Fruit fly (Drosophila melanogaster) whole organism, embryonic: Measurements from ENCODE around the gene CG14302.

Experiments used
- CG10274 ChIP-seq: fragments of 200-800 bp; sonication (Bioruptor generic); optimal IDR thresholded peaks from 3 replicates; lab custom pipeline; 2017; ENCODE audit warnings: missing biosample characterization, mild to moderate bottlenecking, missing genetic modification characterization
- CG10366 ChIP-seq: fragments of 200-800 bp; sonication (Bioruptor generic); IDR thresholded peaks from 2 replicates; pipeline ENCODE4 v1.3.6; 2022; ENCODE audit warnings: missing biosample characterization, missing genetic modification characterization
- CG10462 ChIP-seq: fragments of 200-800 bp; sonication (Bioruptor generic); optimal IDR thresholded peaks from 2 replicates; lab custom pipeline; 2016; ENCODE audit warnings: missing biosample characterization, missing genetic modification characterization
- CG11085 ChIP-seq: fragments of 200-800 bp; sonication (Bioruptor generic); IDR thresholded peaks from 2 replicates; pipeline ENCODE4 v1.3.6; 2022; ENCODE audit warnings: missing biosample characterization, missing genetic modification characterization
- CG11456 ChIP-seq: fragments of 200-800 bp; sonication (Bioruptor generic); IDR thresholded peaks from 3 replicates; pipeline ENCODE4 v1.3.6; 2022; ENCODE audit warnings: missing biosample characterization, missing genetic modification characterization
- CG12155 ChIP-seq: fragments of 200-800 bp; sonication (Bioruptor generic); optimal IDR thresholded peaks from 3 replicates; lab custom pipeline; 2016; ENCODE audit warnings: missing biosample characterization, missing genetic modification characterization
- CG1233 ChIP-seq: fragments of 200-800 bp; sonication (Bioruptor generic); optimal IDR thresholded peaks from 4 replicates; lab custom pipeline; 2018; ENCODE audit warnings: missing biosample characterization, mild to moderate bottlenecking, missing genetic modification characterization
- CG15514 ChIP-seq: fragments of 200-800 bp; sonication (Bioruptor generic); optimal IDR thresholded peaks from 3 replicates; lab custom pipeline; 2017; ENCODE audit warnings: missing biosample characterization, missing genetic modification characterization, mild to moderate bottlenecking, moderate library complexity, missing genetic modification reagents
- CG1602 ChIP-seq: fragments of 200-800 bp; sonication (Bioruptor generic); optimal IDR thresholded peaks from 3 replicates; lab custom pipeline; 2016; ENCODE audit warnings: missing biosample characterization, missing genetic modification characterization
- CG1603 ChIP-seq: fragments of 200-800 bp; sonication (Bioruptor generic); optimal IDR thresholded peaks from 2 replicates; lab custom pipeline; 2019; ENCODE audit warnings: missing biosample characterization, mild to moderate bottlenecking, missing genetic modification characterization, moderate library complexity
- CG18764 ChIP-seq: fragments of 200-800 bp; sonication (Bioruptor generic); optimal IDR thresholded peaks from 3 replicates; lab custom pipeline; 2016; ENCODE audit warnings: missing biosample characterization, missing genetic modification characterization
- CG2678 ChIP-seq: fragments of 200-800 bp; sonication (Bioruptor generic); optimal IDR thresholded peaks from 3 replicates; lab custom pipeline; 2019; ENCODE audit warnings: missing biosample characterization, mild to moderate bottlenecking, missing genetic modification characterization, moderate library complexity
- CG33557 ChIP-seq: fragments of 200-800 bp; sonication (Bioruptor generic); optimal IDR thresholded peaks from 2 replicates; lab custom pipeline; 2019; ENCODE audit warnings: missing biosample characterization, mild to moderate bottlenecking, missing genetic modification characterization, moderate library complexity
- CG3838 ChIP-seq: fragments of 200-800 bp; sonication (Bioruptor generic); optimal IDR thresholded peaks from 3 replicates; lab custom pipeline; 2016; ENCODE audit warnings: missing biosample characterization, missing genetic modification characterization
- CG4282 ChIP-seq: fragments of 200-800 bp; sonication (Bioruptor generic); optimal IDR thresholded peaks from 2 replicates; lab custom pipeline; 2016; ENCODE audit warnings: missing biosample characterization, missing genetic modification characterization
- CG4820 ChIP-seq: fragments of 200-800 bp; sonication (Bioruptor generic); optimal IDR thresholded peaks from 3 replicates; lab custom pipeline; 2016; ENCODE audit warnings: missing biosample characterization, missing genetic modification characterization
- CG6254 ChIP-seq: fragments of 200-800 bp; sonication (Bioruptor generic); optimal IDR thresholded peaks from 3 replicates; lab custom pipeline; 2017; ENCODE audit warnings: mild to moderate bottlenecking, missing biosample characterization, missing genetic modification reagents, missing genetic modification characterization
- CG6813 ChIP-seq: fragments of 200-800 bp; sonication (Bioruptor generic); optimal IDR thresholded peaks from 2 replicates; lab custom pipeline; 2017; ENCODE audit warnings: missing biosample characterization, missing genetic modification characterization, mild to moderate bottlenecking, moderate library complexity, missing genetic modification reagents
- CG7963 ChIP-seq: fragments of 200-800 bp; sonication (Bioruptor generic); IDR thresholded peaks from 3 replicates; pipeline ENCODE4 v1.3.6; 2022; ENCODE audit warnings: missing biosample characterization, missing genetic modification characterization; ENCODE audit not compliant: partially characterized antibody
- CG9215 ChIP-seq: fragments of 200-800 bp; sonication (Bioruptor generic); IDR thresholded peaks from 2 replicates; pipeline ENCODE4 v1.3.6; 2022; ENCODE audit warnings: missing biosample characterization, missing genetic modification characterization
- CG9817 ChIP-seq: fragments of 200-800 bp; sonication (Bioruptor generic); optimal IDR thresholded peaks from 2 replicates; lab custom pipeline; 2018; ENCODE audit warnings: missing biosample characterization, mild to moderate bottlenecking, missing genetic modification characterization, moderate library complexity
- CHES-1-like ChIP-seq: fragments of 200-800 bp; sonication (Bioruptor generic); optimal IDR thresholded peaks from 2 replicates; lab custom pipeline; 2016; ENCODE audit warnings: missing biosample characterization, missing genetic modification characterization
- D ChIP-seq, 2 experiments: fragments of 200-800 bp in 1 of 2; fragments of >200 bp in 1 of 2; sonication (Bioruptor generic) in 1 of 2; optimal IDR thresholded peaks; 2 replicates in 1 of 2; 3 replicates in 1 of 2; lab custom pipeline; 2017; ENCODE audit warnings: mild to moderate bottlenecking in 1 of 2, missing biosample characterization in 1 of 2, missing genetic modification characterization in 1 of 2, missing genetic modification reagents in 1 of 2
- Dp ChIP-seq: fragments of 200-800 bp; sonication (Bioruptor generic); optimal IDR thresholded peaks from 2 replicates; lab custom pipeline; 2018; ENCODE audit warnings: missing biosample characterization, mild to moderate bottlenecking, missing genetic modification characterization, moderate library complexity
- Dref ChIP-seq: fragments of 200-800 bp; sonication (Bioruptor generic); IDR thresholded peaks from 2 replicates; pipeline ENCODE4 v1.3.6; 2022; ENCODE audit warnings: missing biosample characterization, missing genetic modification characterization
- Drgx ChIP-seq: fragments of 200-800 bp; sonication (Bioruptor generic); IDR thresholded peaks from 2 replicates; pipeline ENCODE4 v1.3.6; 2022; ENCODE audit warnings: missing biosample characterization, missing genetic modification characterization
- Fer2 ChIP-seq: fragments of 200-800 bp; sonication (Bioruptor generic); optimal IDR thresholded peaks from 2 replicates; lab custom pipeline; 2018; ENCODE audit warnings: missing biosample characterization, mild to moderate bottlenecking, missing genetic modification characterization, moderate library complexity
- Pdp1 ChIP-seq, 2 experiments: fragments of 200-800 bp; sonication (Bioruptor generic); optimal IDR thresholded peaks; 3 replicates each; lab custom pipeline; 2016; ENCODE audit warnings: missing biosample characterization in 2 of 2, missing genetic modification characterization in 2 of 2, mild to moderate bottlenecking in 1 of 2, moderate library complexity in 1 of 2
- Ptx1 ChIP-seq: fragments of 200-800 bp; sonication (Bioruptor generic); IDR thresholded peaks from 2 replicates; pipeline ENCODE4 v1.3.6; 2022; ENCODE audit warnings: missing biosample characterization, missing genetic modification characterization
- Side ChIP-seq: fragments of 200-800 bp; sonication (Bioruptor generic); optimal IDR thresholded peaks from 2 replicates; lab custom pipeline; 2016; ENCODE audit warnings: missing biosample characterization, missing genetic modification characterization
- Sry-δ ChIP-seq: fragments of 200-800 bp; sonication (Bioruptor generic); optimal IDR thresholded peaks from 2 replicates; lab custom pipeline; 2016; ENCODE audit warnings: missing biosample characterization, missing genetic modification characterization
- Usf ChIP-seq: fragments of 200-800 bp; sonication (Bioruptor generic); optimal IDR thresholded peaks from 2 replicates; lab custom pipeline; 2017; ENCODE audit warnings: missing genotype, missing biosample characterization, missing genetic modification characterization
- ab ChIP-seq: fragments of 200-800 bp; sonication (Bioruptor generic); optimal IDR thresholded peaks from 2 replicates; lab custom pipeline; 2016; ENCODE audit warnings: missing biosample characterization, missing genetic modification characterization
- bbx ChIP-seq: fragments of 200-800 bp; sonication (Bioruptor generic); IDR thresholded peaks from 2 replicates; pipeline ENCODE4 v1.3.6; 2022; ENCODE audit warnings: missing biosample characterization, missing genetic modification characterization; ENCODE audit not compliant: partially characterized antibody
- btn ChIP-seq: fragments of 200-800 bp; sonication (Bioruptor generic); optimal IDR thresholded peaks from 2 replicates; lab custom pipeline; 2016; ENCODE audit warnings: missing biosample characterization, missing genetic modification characterization
- cato ChIP-seq: fragments of 200-800 bp; sonication (Bioruptor generic); optimal IDR thresholded peaks from 2 replicates; lab custom pipeline; 2016; ENCODE audit warnings: missing biosample characterization, missing genetic modification characterization, borderline replicate concordance
- chinmo ChIP-seq: fragments of 200-800 bp; sonication (Bioruptor generic); IDR thresholded peaks from 4 replicates; pipeline ENCODE4 v1.3.6; 2022; ENCODE audit warnings: missing biosample characterization, missing genetic modification characterization; ENCODE audit not compliant: partially characterized antibody
- croc ChIP-seq: fragments of 200-800 bp; sonication (Bioruptor generic); conservative IDR thresholded peaks from 3 replicates; pipeline ENCODE4 v1.3.6; 2022; ENCODE audit warnings: missing biosample characterization, missing genetic modification characterization
- crol ChIP-seq: fragments of 200-800 bp; sonication (Bioruptor generic); IDR thresholded peaks from 2 replicates; pipeline ENCODE4 v1.3.6; 2022; ENCODE audit warnings: missing biosample characterization, missing genetic modification characterization
- da ChIP-seq: fragments of 200-800 bp; sonication (Bioruptor generic); optimal IDR thresholded peaks from 2 replicates; lab custom pipeline; 2016; ENCODE audit warnings: missing biosample characterization, missing genetic modification characterization
- emc ChIP-seq: fragments of 200-800 bp; sonication (Bioruptor generic); optimal IDR thresholded peaks from 2 replicates; lab custom pipeline; 2016; ENCODE audit warnings: missing biosample characterization, missing genetic modification characterization
- fd3F ChIP-seq: fragments of 200-800 bp; sonication (Bioruptor generic); optimal IDR thresholded peaks from 2 replicates; lab custom pipeline; 2018; ENCODE audit warnings: missing biosample characterization, mild to moderate bottlenecking, missing genetic modification characterization, moderate library complexity
- hth ChIP-seq: fragments of >200 bp; optimal IDR thresholded peaks from 2 replicates; lab custom pipeline; 2017; ENCODE audit warnings: inconsistent platforms
- repo ChIP-seq: fragments of 200-800 bp; sonication (Bioruptor generic); optimal IDR thresholded peaks from 2 replicates; lab custom pipeline; 2016; ENCODE audit warnings: missing biosample characterization, missing genetic modification characterization
- salm ChIP-seq: fragments of 200-800 bp; sonication (Bioruptor generic); optimal IDR thresholded peaks from 2 replicates; lab custom pipeline; 2018; ENCODE audit warnings: missing biosample characterization, mild to moderate bottlenecking, missing genetic modification characterization
- sna ChIP-seq: fragments of 200-800 bp; sonication (Bioruptor generic); IDR thresholded peaks from 2 replicates; pipeline ENCODE4 v1.3.6; 2022; ENCODE audit warnings: missing biosample characterization, missing genetic modification characterization; ENCODE audit not compliant: partially characterized antibody
- stc ChIP-seq: fragments of 200-800 bp; sonication (Bioruptor generic); IDR thresholded peaks from 2 replicates; pipeline ENCODE4 v1.3.6; 2022; ENCODE audit warnings: missing biosample characterization, missing genetic modification characterization
- vfl ChIP-seq: fragments of 200-800 bp; sonication (Bioruptor generic); optimal IDR thresholded peaks from 2 replicates; lab custom pipeline; 2016; ENCODE audit warnings: missing biosample characterization, missing genetic modification characterization

The CG14302 gene

dm6 chr3R:18741027-18741843, 8.8 kb downstream of the CG14302 start (continued):
- TF ChIP-seq CHES-1-like (GFP tag; lab: Kevin White, UChicago) (peak; percentile 72), bbx (GFP tag; lab: Robert Waterston, UW) (0 out of 2 replicates have a peak, but pooled peaks have one; percentile 21), CG11456 (GFP tag; lab: Robert Waterston, UW) (peak; percentile 98), CG6813 (GFP tag; lab: Kevin White, UChicago) (peak; percentile 93), CG10462 (peak; percentile 81), CG12155 (GFP tag; lab: Kevin White, UChicago) (peak; percentile 94), CG15514 (peak; percentile 92), Sry-δ (GFP tag; lab: Kevin White, UChicago) (peak; percentile 54), CG33557 (GFP tag; lab: Kevin White, UChicago) (peak; percentile 89), hth (lab: Kevin White, UChicago) (no peak), Dp (GFP tag; lab: Kevin White, UChicago) (peak; percentile 10), stc (GFP tag; lab: Robert Waterston, UW) (peak; percentile 94), repo (GFP tag; lab: Kevin White, UChicago) (peak; percentile 83), ab (GFP tag; lab: Kevin White, UChicago) (peak; percentile 25), Fer2 (tag; lab: Kevin White, UChicago) (peak; percentile 94), vfl (GFP tag; lab: Kevin White, UChicago) (peak; percentile 85), btn (peak; percentile 43), CG6254 (GFP tag; lab: Kevin White, UChicago) (peak; percentile 93), CG1233 (peak; percentile 97), CG4282 (GFP tag; lab: Kevin White, UChicago) (peak; percentile 16), Ptx1 (GFP tag; lab: Robert Waterston, UW) (peak; percentile 96), CG9817 (peak; percentile 96), CG18764 (GFP tag; lab: Kevin White, UChicago) (peak; percentile 94), crol (GFP tag; lab: Robert Waterston, UW) (peak; percentile 87), CG10366 (GFP tag; lab: Robert Waterston, UW) (peak; percentile 97), chinmo (GFP tag; lab: Robert Waterston, UW) (0 out of 4 replicates have a peak, but pooled peaks have one; percentile 50), CG7963 (no peak), salm (tag; lab: Kevin White, UChicago) (peak; percentile 89), cato (GFP tag; lab: Kevin White, UChicago) (peak; percentile 79), CG2678 (peak; percentile 98), Pdp1 (GFP tag; optimal IDR thresholded peaks at IDR 0.05; lab: Kevin White, UChicago) (peak; percentile 64 to 89), sna (GFP tag; lab: Robert Waterston, UW) (no peak), Side (GFP tag; lab: Kevin White, UChicago) (peak; percentile 81), CG11085 (GFP tag; lab: Robert Waterston, UW) (peak; percentile 94), da (GFP tag; lab: Kevin White, UChicago) (no peak), Drgx (peak; percentile 92), CG1602 (peak; percentile 94), emc (GFP tag; lab: Kevin White, UChicago) (peak; percentile 74), croc (GFP tag; lab: Robert Waterston, UW) (peak; percentile 92), CG10274 (peak; percentile 90), Usf (GFP tag; lab: Kevin White, UChicago) (peak; percentile 90), CG4820 (peak; percentile 95), CG1603 (peak; percentile 92), D (optimal IDR thresholded peaks at IDR 0.05; lab: Kevin White, UChicago) (no peak), D (GFP tag; optimal IDR thresholded peaks at IDR 0.05; lab: Kevin White, UChicago) (peak; percentile 95), CG3838 (GFP tag; lab: Kevin White, UChicago) (peak; percentile 86), CG9215 (GFP tag; lab: Robert Waterston, UW) (peak; percentile 95), fd3F (GFP tag; lab: Kevin White, UChicago) (peak; percentile 97), Dref (peak; percentile 41)
